Worm (Caenorhabditis elegans) whole organism, midembryonic: ENCODE measurements around the gene twk-48.

ENCODE experiments used
- flt-1 ChIP-seq: fragments of 200-800 bp; sonication (Bioruptor generic); IDR thresholded peaks from 2 replicates; pipeline ENCODE4 v1.3.6; 2022; ENCODE audit warnings: missing genetic modification characterization, missing compliant biosample characterization
- med-1 ChIP-seq: sonication (generic microtip); optimal IDR thresholded peaks from 2 replicates; lab custom pipeline; 2017; ENCODE audit warnings: missing genetic modification characterization, mild to moderate bottlenecking, missing compliant biosample characterization, antibody characterized with exemption, missing genetic modification reagents; ENCODE audit not compliant: insufficient read depth
- ref-1 ChIP-seq: fragments of 200-800 bp; sonication (Bioruptor generic); conservative IDR thresholded peaks from 2 replicates; pipeline ENCODE4 v1.3.6; 2022; ENCODE audit warnings: missing genetic modification reagents, missing genetic modification characterization, missing compliant biosample characterization

DNA sequence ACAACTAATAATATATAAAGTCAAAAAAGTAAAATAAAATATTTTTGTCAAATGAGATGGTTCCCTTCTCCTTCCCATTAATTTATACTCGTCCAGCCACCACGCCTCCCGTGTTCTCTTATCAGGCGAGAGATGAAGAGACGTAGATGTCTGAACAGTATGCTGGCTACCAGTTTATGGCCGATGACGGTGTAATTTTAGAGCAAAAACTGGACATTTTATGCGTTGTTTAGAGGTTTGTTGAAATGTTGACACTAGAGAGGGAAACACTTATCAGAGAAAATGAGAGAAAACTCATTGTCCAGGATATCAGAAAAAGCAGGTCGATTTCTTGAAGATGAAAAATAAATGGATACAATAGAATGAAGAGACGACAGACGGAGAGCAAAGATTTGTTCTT, 3.4 kb upstream of the twk-48 start:
- TF ChIP-seq ref-1 (no peak), flt-1 (no peak), med-1 (no peak)
